Fruit fly (Drosophila melanogaster): Measurements from ENCODE around the gene topi.

- peak; percentile 60 to 70 for TF ChIP-seq CTCF (optimal IDR thresholded peaks at IDR 0.05)
- no peak for TF ChIP-seq CG8478 (optimal IDR thresholded peaks at IDR 0.05)
These were observed 3.0 kb downstream of the topi start, which contains the start of gene RpS29 for dm6 chr3R:9777941-9778360.
